Worm (Caenorhabditis elegans): ENCODE measurements around the gene rpoa-1.

rpoa-1 gene

DNA sequence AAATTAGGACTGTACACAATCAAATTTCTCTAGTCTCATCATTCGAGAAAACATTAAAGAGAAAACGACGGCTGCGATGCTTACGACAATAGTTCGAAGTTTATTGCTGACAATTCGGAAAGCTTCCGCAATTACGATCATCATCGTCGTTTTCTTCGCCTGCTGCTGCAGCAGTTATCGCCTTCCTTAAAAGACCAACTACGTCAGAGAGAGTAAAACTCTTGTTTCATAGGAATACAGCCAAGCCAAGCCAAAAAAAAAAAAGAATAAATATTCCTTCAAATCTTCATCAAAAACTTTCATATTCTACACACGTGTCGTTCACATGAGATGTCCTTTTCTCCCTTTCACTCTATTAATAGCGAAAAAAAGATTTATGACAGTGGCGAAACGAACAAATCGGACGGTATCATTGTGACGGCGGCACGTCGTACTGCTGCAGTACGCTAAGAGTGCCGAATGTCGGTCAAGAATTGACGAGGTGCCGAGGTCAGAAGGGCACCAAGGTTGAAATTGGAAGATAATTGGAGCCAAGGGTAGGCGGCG lies 14.7 kb downstream of the rpoa-1 start:
- peak; percentile 38 for TF ChIP-seq blmp-1 (tag; optimal IDR thresholded peaks at IDR 0.05)
- no peak for TF ChIP-seq ceh-39 (tag; optimal IDR thresholded peaks at IDR 0.05)

DNA sequence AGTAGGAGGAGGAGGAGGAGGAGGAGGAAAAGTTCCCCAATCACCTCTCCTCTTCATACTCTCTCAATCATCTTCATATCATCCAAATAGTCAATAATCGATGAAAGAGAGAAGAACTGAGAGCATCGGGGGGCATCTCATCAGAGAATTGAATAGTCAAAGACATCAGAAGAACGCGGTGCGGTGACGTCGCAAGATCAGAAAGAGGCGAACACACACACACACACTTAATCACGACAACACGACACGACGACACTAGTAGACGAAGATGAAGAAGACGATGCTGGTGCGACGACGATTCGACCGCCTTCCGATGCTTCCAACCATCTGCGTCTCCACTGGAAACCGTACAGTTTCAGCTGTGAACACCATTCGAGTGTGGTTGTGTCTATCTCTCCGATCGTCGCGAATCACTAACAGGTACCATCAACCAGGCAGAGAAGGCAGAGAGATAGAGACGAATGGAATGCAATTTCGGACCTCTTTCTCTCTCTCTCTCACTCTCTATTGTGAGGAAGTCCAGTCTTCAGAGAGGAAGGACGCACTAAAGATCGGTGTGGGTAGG lies 16.0 kb downstream of the rpoa-1 start:
- no peak for TF ChIP-seq lin-13 (tag; optimal IDR thresholded peaks at IDR 0.05)
- TF ChIP-seq nhr-2 (tag; optimal IDR thresholded peaks at IDR 0.05) = no peak
- TF ChIP-seq elt-1 (tag; optimal IDR thresholded peaks at IDR 0.05; ENCODE audit: borderline replicate concordance, insufficient read depth) = no peak
- TF ChIP-seq blmp-1 (tag; optimal IDR thresholded peaks at IDR 0.05) = no peak
- TF ChIP-seq hlh-1 (tag; optimal IDR thresholded peaks at IDR 0.05) = no peak
- no peak for TF ChIP-seq lsy-2 (tag; optimal IDR thresholded peaks at IDR 0.05)
- no peak for TF ChIP-seq sptf-1 (tag; optimal IDR thresholded peaks at IDR 0.05)
- TF ChIP-seq unc-39 (tag; optimal IDR thresholded peaks at IDR 0.05) = no peak

DNA sequence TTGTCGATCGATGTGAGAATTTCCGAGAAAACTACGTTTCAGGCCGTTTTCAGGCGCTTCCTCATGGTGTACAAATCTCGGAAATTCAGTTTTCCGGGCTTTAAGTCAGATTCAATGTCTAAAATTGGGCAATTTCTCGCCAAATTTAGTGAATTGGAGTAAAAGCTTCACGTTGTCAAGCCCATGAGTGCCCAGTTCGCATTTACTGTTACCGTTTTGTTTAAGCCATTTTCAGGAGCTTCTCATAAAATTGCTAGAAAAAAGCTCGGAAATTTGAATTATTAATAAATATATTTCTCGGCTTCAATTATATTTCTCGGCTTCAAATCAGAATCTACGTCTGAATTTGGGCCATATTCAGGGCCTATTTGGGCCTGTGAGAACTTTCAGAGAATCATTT lies 16.7 kb downstream of the rpoa-1 start:
- TF ChIP-seq ceh-83 (GFP tag; optimal IDR thresholded peaks at IDR 0.05) (no peak), elt-1 (tag; optimal IDR thresholded peaks at IDR 0.05; ENCODE audit: borderline replicate concordance, insufficient read depth) (no peak), unc-120 (tag; optimal IDR thresholded peaks at IDR 0.05; ENCODE audit: poor library complexity, severe bottlenecking) (no peak), elt-3 (tag; optimal IDR thresholded peaks at IDR 0.05) (no peak), zip-8 (tag; optimal IDR thresholded peaks at IDR 0.05) (no peak), nhr-12 (tag; optimal IDR thresholded peaks at IDR 0.05) (no peak), ceh-39 (tag; optimal IDR thresholded peaks at IDR 0.05) (no peak), ztf-11 (tag; optimal IDR thresholded peaks at IDR 0.05) (no peak), hlh-1 (tag; optimal IDR thresholded peaks at IDR 0.05) (no peak), blmp-1 (tag; optimal IDR thresholded peaks at IDR 0.05) (no peak), ceh-43 (GFP tag; optimal IDR thresholded peaks at IDR 0.05) (no peak), mab-5 (tag; optimal IDR thresholded peaks at IDR 0.05) (no peak), pha-4 (tag; optimal IDR thresholded peaks at IDR 0.05) (no peak), snpc-4 (tag; optimal IDR thresholded peaks at IDR 0.05) (no peak), lsy-2 (tag; optimal IDR thresholded peaks at IDR 0.05) (no peak), cnd-1 (tag; optimal IDR thresholded peaks at IDR 0.05) (no peak), mls-2 (tag; optimal IDR thresholded peaks at IDR 0.05) (no peak), unc-39 (tag; optimal IDR thresholded peaks at IDR 0.05) (no peak), ces-1 (GFP tag; optimal IDR thresholded peaks at IDR 0.05) (no peak), sptf-1 (tag; optimal IDR thresholded peaks at IDR 0.05) (no peak)

DNA sequence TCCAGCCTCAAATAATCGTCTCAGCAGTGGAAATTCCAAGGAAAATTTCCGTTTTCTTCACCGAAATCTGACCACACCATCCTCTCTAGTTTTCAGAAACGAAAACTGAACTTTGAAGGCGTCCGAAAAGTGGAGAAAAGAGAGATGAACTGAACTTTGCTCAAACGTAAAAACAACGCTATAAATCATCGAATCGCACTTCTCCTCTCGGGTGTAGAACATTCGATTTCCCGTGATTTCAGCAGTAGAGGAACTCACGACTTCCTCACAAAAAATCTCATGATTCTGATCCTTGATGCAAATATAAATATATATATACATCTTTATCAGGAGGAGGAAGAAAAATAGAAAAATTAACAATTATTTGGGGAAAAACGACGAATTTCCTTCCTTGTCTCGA lies 19.4 kb downstream of the rpoa-1 start:
- no peak for TF ChIP-seq ceh-39 (tag; optimal IDR thresholded peaks at IDR 0.05)
- no peak for TF ChIP-seq M03D4.4 (tag; optimal IDR thresholded peaks at IDR 0.05)

DNA sequence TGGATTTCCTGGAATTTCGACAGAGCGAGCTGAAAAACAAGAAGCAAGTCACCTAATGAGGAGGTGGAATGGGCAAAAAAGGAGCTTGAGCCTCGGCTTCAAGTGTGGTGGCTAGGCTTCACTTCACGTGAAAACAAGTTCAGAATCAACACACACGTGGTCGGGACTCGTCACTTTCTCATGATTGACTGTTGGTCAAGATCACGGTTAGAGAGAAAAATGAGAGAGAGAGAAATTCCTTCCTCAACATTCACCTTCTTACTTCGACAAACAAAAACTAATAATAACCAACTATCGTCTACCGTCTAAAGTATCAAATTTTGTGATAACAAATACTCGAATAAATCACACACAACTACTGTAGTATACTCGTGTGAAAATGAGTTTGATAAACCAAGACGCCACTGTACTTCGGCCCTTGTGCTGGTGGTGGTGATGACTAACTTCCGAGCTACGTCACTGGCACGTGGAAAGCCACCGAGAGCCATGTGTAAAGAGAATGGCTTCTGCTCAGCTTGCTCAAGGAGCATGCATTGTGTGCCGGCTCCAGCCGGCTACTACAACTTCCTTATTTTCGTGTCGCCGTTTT lies 20.9 kb downstream of the rpoa-1 start:
- TF ChIP-seq elt-1 (tag; optimal IDR thresholded peaks at IDR 0.05; ENCODE audit: borderline replicate concordance, insufficient read depth) = no peak
- no peak for TF ChIP-seq ham-2 (GFP tag; optimal IDR thresholded peaks at IDR 0.05)
- no peak for TF ChIP-seq zip-8 (tag; optimal IDR thresholded peaks at IDR 0.05)
- TF ChIP-seq unc-120 (tag; optimal IDR thresholded peaks at IDR 0.05; ENCODE audit: poor library complexity, severe bottlenecking) = no peak
- TF ChIP-seq M03D4.4 (tag; optimal IDR thresholded peaks at IDR 0.05) = no peak
- TF ChIP-seq drap-1 (GFP tag; optimal IDR thresholded peaks at IDR 0.05) = no peak
- TF ChIP-seq nhr-2 (tag; optimal IDR thresholded peaks at IDR 0.05) = no peak
- no peak for TF ChIP-seq nhr-76 (tag; optimal IDR thresholded peaks at IDR 0.05)
- TF ChIP-seq unc-62 (GFP tag; optimal IDR thresholded peaks at IDR 0.05) = no peak
- TF ChIP-seq lin-13 (tag; optimal IDR thresholded peaks at IDR 0.05) = no peak
- TF ChIP-seq elt-3 (tag; optimal IDR thresholded peaks at IDR 0.05) = no peak

DNA sequence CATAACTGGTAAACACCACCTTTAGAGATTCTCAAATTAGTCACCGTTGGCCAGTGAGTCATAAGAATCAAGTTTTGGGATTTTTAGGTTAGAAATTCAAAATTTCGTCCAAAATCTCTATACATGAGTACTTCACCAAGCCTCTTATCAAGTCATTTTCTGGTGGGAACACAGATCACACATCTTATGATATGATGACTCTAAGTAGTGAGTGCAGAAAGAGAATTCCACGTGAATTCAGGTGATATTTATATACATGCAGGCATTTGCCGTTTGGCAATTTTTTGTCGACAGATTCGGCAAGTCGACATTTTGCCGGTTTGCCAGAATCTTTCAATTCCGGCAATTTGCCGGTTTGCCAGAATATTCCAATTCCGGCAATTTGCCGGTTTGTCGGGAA lies 22.5 kb downstream of the rpoa-1 start:
- TF ChIP-seq cnd-1 (tag; optimal IDR thresholded peaks at IDR 0.05) (no peak), flh-1 (GFP tag; optimal IDR thresholded peaks at IDR 0.05) (no peak), hlh-1 (tag; optimal IDR thresholded peaks at IDR 0.05) (no peak), ham-2 (GFP tag; optimal IDR thresholded peaks at IDR 0.05) (no peak), mep-1 (tag; optimal IDR thresholded peaks at IDR 0.05) (no peak), mab-5 (tag; optimal IDR thresholded peaks at IDR 0.05) (no peak), nhr-2 (tag; optimal IDR thresholded peaks at IDR 0.05) (no peak), M03D4.4 (tag; optimal IDR thresholded peaks at IDR 0.05) (no peak), drap-1 (GFP tag; optimal IDR thresholded peaks at IDR 0.05) (no peak), lsy-2 (tag; optimal IDR thresholded peaks at IDR 0.05) (no peak), sem-2 (GFP tag; optimal IDR thresholded peaks at IDR 0.05) (no peak), ztf-11 (tag; optimal IDR thresholded peaks at IDR 0.05) (no peak), nhr-237 (tag; optimal IDR thresholded peaks at IDR 0.05) (no peak), ces-1 (GFP tag; optimal IDR thresholded peaks at IDR 0.05) (no peak), ceh-43 (GFP tag; optimal IDR thresholded peaks at IDR 0.05) (no peak), sptf-1 (tag; optimal IDR thresholded peaks at IDR 0.05) (no peak), unc-39 (tag; optimal IDR thresholded peaks at IDR 0.05) (no peak)
